Worm (Caenorhabditis elegans) whole organism, young adult: ENCODE results near the gene arrd-10.

Experiments used
- B0019.2 ChIP-seq: fragments of 200-800 bp; sonication (Bioruptor generic); conservative IDR thresholded peaks from 2 replicates; pipeline ENCODE4 v1.3.6; 2022; ENCODE audit warnings: missing genetic modification reagents, missing genetic modification characterization, missing compliant biosample characterization
- D2030.7 ChIP-seq: fragments of 200-800 bp; sonication (Bioruptor generic); IDR thresholded peaks from 2 replicates; pipeline ENCODE4 v1.3.6; 2022; ENCODE audit warnings: missing genetic modification reagents, missing genetic modification characterization, missing compliant biosample characterization
- F10E7.11 ChIP-seq: sonication (generic microtip); optimal IDR thresholded peaks from 2 replicates; lab custom pipeline; 2017; ENCODE audit warnings: mild to moderate bottlenecking, missing genetic modification characterization, moderate library complexity, missing compliant biosample characterization
- F39B2.1 ChIP-seq: fragments of 200-800 bp; sonication (Bioruptor generic); IDR thresholded peaks from 2 replicates; pipeline ENCODE4 v1.3.6; 2022; ENCODE audit warnings: missing genetic modification reagents, missing genetic modification characterization, missing compliant biosample characterization
- F57A8.1 ChIP-seq: fragments of 200-800 bp; sonication (Bioruptor generic); optimal IDR thresholded peaks from 2 replicates; lab custom pipeline; 2018; ENCODE audit warnings: mild to moderate bottlenecking, missing genetic modification characterization, moderate library complexity, missing compliant biosample characterization
- Y95B8A.8 ChIP-seq: fragments of 200-800 bp; sonication (Bioruptor generic); IDR thresholded peaks from 2 replicates; pipeline ENCODE4 v1.3.6; 2022; ENCODE audit warnings: missing genetic modification reagents, missing genetic modification characterization, missing compliant biosample characterization
- akir-1 ChIP-seq: fragments of 200-800 bp; sonication (Bioruptor generic); optimal IDR thresholded peaks from 2 replicates; lab custom pipeline; 2018; ENCODE audit warnings: mild to moderate bottlenecking, missing genetic modification characterization, moderate library complexity, missing compliant biosample characterization
- atf-7 ChIP-seq: sonication (generic microtip); optimal IDR thresholded peaks from 2 replicates; lab custom pipeline; 2017; ENCODE audit warnings: mild to moderate bottlenecking, missing genetic modification characterization, missing compliant biosample characterization
- athp-1 ChIP-seq: sonication (generic microtip); optimal IDR thresholded peaks from 2 replicates; lab custom pipeline; 2017; ENCODE audit warnings: mild to moderate bottlenecking, missing genetic modification characterization, missing compliant biosample characterization
- attf-3 ChIP-seq: fragments of 200-800 bp; sonication (Bioruptor generic); conservative IDR thresholded peaks from 2 replicates; pipeline ENCODE4 v1.3.6; 2022; ENCODE audit warnings: missing genetic modification reagents, missing genetic modification characterization, missing compliant biosample characterization
- ccch-3 ChIP-seq: fragments of 200-800 bp; sonication (Bioruptor generic); optimal IDR thresholded peaks from 2 replicates; lab custom pipeline; 2018; ENCODE audit warnings: mild to moderate bottlenecking, missing genetic modification characterization, missing compliant biosample characterization
- cebp-2 ChIP-seq: fragments of 200-800 bp; sonication (Bioruptor generic); IDR thresholded peaks from 2 replicates; pipeline ENCODE4 v1.3.6; 2022; ENCODE audit warnings: missing genetic modification characterization, missing compliant biosample characterization
- ceh-58 ChIP-seq: fragments of 200-800 bp; sonication (Bioruptor generic); IDR thresholded peaks from 2 replicates; pipeline ENCODE4 v1.3.6; 2022; ENCODE audit warnings: missing genetic modification characterization, missing compliant biosample characterization
- chd-7 ChIP-seq: sonication (generic microtip); optimal IDR thresholded peaks from 2 replicates; lab custom pipeline; 2016; ENCODE audit warnings: mild to moderate bottlenecking, missing genetic modification characterization, moderate library complexity, missing compliant biosample characterization
- dpl-1 ChIP-seq: fragments of 150-350 bp; optimal IDR thresholded peaks from 2 replicates; lab custom pipeline; 2014; ENCODE audit warnings: missing biosample characterization, missing genetic modification reagents, missing genetic modification characterization
- egrh-3 ChIP-seq: fragments of 200-800 bp; sonication (Bioruptor generic); IDR thresholded peaks from 2 replicates; pipeline ENCODE4 v1.3.6; 2022; ENCODE audit warnings: missing genetic modification reagents, missing genetic modification characterization, missing compliant biosample characterization
- fkh-3 ChIP-seq: sonication (generic microtip); optimal IDR thresholded peaks from 2 replicates; lab custom pipeline; 2016; ENCODE audit warnings: mild to moderate bottlenecking, missing genetic modification characterization, missing compliant biosample characterization
- him-1 ChIP-seq: sonication (generic microtip); optimal IDR thresholded peaks from 2 replicates; lab custom pipeline; 2016; ENCODE audit warnings: missing genotype, missing genetic modification reagents, missing genetic modification characterization, missing compliant biosample characterization
- lir-1 ChIP-seq: fragments of 200-800 bp; sonication (Bioruptor generic); conservative IDR thresholded peaks from 2 replicates; pipeline ENCODE4 v1.3.6; 2022; ENCODE audit warnings: missing genetic modification reagents, missing genetic modification characterization, missing compliant biosample characterization
- lsy-27 ChIP-seq: sonication (generic microtip); optimal IDR thresholded peaks from 2 replicates; lab custom pipeline; 2017; ENCODE audit warnings: missing genetic modification characterization, mild to moderate bottlenecking, missing compliant biosample characterization, antibody characterized with exemption, missing genotype, borderline replicate concordance; ENCODE audit not compliant: insufficient read depth
- madf-10 ChIP-seq: sonication (generic microtip); optimal IDR thresholded peaks from 2 replicates; lab custom pipeline; 2016; ENCODE audit warnings: mild to moderate bottlenecking, missing genetic modification characterization, missing compliant biosample characterization
- mxl-1 ChIP-seq: sonication (generic microtip); optimal IDR thresholded peaks from 2 replicates; lab custom pipeline; 2016; ENCODE audit warnings: missing genetic modification characterization, missing compliant biosample characterization
- nfya-1 ChIP-seq: sonication (generic microtip); optimal IDR thresholded peaks from 2 replicates; lab custom pipeline; 2017; ENCODE audit warnings: antibody characterized with exemption, missing compliant biosample characterization, missing genetic modification characterization, borderline replicate concordance; ENCODE audit not compliant: insufficient read depth
- nhr-120 ChIP-seq: fragments of 200-800 bp; sonication (Bioruptor generic); IDR thresholded peaks from 2 replicates; pipeline ENCODE4 v1.3.6; 2022; ENCODE audit warnings: missing genetic modification characterization, missing compliant biosample characterization
- nhr-179 ChIP-seq: sonication (generic microtip); optimal IDR thresholded peaks from 2 replicates; lab custom pipeline; 2016; ENCODE audit warnings: mild to moderate bottlenecking, missing genetic modification characterization, missing compliant biosample characterization
- rpc-1 ChIP-seq, 2 experiments: fragments of 150-350 bp in 1 of 2; sonication (generic microtip) in 1 of 2; optimal IDR thresholded peaks; 2 replicates each; lab custom pipeline; 2014 to 2018; ENCODE audit warnings: missing biosample characterization in 1 of 2, missing genetic modification characterization in 1 of 2, missing genetic modification reagents in 1 of 2, missing genotype in 1 of 2
- snpc-3.4 ChIP-seq: sonication (generic microtip); optimal IDR thresholded peaks from 2 replicates; lab custom pipeline; 2017; ENCODE audit warnings: missing genetic modification characterization, mild to moderate bottlenecking, missing compliant biosample characterization, antibody characterized with exemption, moderate library complexity, missing genotype, missing genetic modification reagents
- snpc-4 ChIP-seq, 5 experiments: fragments of 150-350 bp in 1 of 5; sonication (generic microtip) in 4 of 5; optimal IDR thresholded peaks; 2 replicates each; lab custom pipeline; 2014 to 2018; ENCODE audit warnings: missing genetic modification characterization in 5 of 5, missing biosample characterization in 3 of 5, antibody characterized with exemption in 2 of 5, mild to moderate bottlenecking in 2 of 5, missing compliant biosample characterization in 2 of 5, missing genotype in 2 of 5, moderate library complexity in 2 of 5, missing genetic modification reagents in 1 of 5
- sptf-2 ChIP-seq: fragments of 200-800 bp; sonication (Bioruptor generic); optimal IDR thresholded peaks from 2 replicates; lab custom pipeline; 2018; ENCODE audit warnings: mild to moderate bottlenecking, missing genetic modification characterization, missing compliant biosample characterization
- unc-130 ChIP-seq: sonication (generic microtip); optimal IDR thresholded peaks from 2 replicates; lab custom pipeline; 2016; ENCODE audit warnings: missing genetic modification reagents, missing genetic modification characterization, missing compliant biosample characterization
- unc-62 ChIP-seq: fragments of 150-350 bp; optimal IDR thresholded peaks from 2 replicates; lab custom pipeline; 2014; ENCODE audit warnings: missing biosample characterization, missing genetic modification reagents, missing genetic modification characterization
- xnd-1 ChIP-seq: sonication (generic microtip); optimal IDR thresholded peaks from 2 replicates; lab custom pipeline; 2016; ENCODE audit warnings: missing genotype, missing genetic modification reagents, missing genetic modification characterization, missing compliant biosample characterization
- zfh-2 ChIP-seq: fragments of 200-800 bp; sonication (Bioruptor generic); conservative IDR thresholded peaks from 2 replicates; pipeline ENCODE4 v1.3.6; 2022; ENCODE audit warnings: missing genetic modification reagents, missing genetic modification characterization, missing compliant biosample characterization
- zim-3 ChIP-seq: sonication (generic microtip); optimal IDR thresholded peaks from 2 replicates; lab custom pipeline; 2017; ENCODE audit warnings: mild to moderate bottlenecking, missing genetic modification characterization, moderate library complexity, missing compliant biosample characterization
- ztf-25 ChIP-seq: fragments of 200-800 bp; sonication (Bioruptor generic); IDR thresholded peaks from 2 replicates; pipeline ENCODE4 v1.3.6; 2022; ENCODE audit warnings: missing genetic modification reagents, missing genetic modification characterization, missing compliant biosample characterization

arrd-10 gene

DNA sequence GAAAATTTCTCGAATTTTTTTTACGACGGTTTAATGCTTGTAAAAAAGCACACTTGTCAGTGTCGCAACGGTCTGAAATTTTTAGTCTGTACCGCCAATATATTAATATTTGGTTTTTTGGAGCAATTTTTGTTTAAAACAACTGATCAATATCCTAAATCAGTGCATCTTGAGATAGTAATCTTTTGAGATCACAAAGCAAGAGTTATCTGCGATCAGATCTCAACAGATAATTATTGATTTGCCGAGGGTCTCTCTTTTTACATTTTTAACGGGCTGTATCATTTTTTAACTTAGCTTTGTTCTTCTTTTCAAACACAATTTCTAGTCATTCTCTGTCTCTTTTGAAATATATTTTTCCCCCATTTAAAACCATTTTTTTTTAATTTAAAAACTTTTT is 25.2 kb downstream of the arrd-10 start:
- TF ChIP-seq madf-10 (tag; lab: Kevin White, UChicago) = no peak
- no peak for TF ChIP-seq F39B2.1 (GFP tag; lab: Robert Waterston, UW)
- no peak for TF ChIP-seq D2030.7 (GFP tag; lab: Robert Waterston, UW)

DNA sequence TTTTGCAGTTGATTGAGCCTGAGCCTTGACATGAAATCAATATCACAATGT is 25.5 kb downstream of the arrd-10 start, which contains the start of gene ptr-18:
Gene ptr-18 (plus strand): TSS at position 9 of the 51 bp plus-strand sequence.
- no peak for TF ChIP-seq fkh-3 (tag; lab: Kevin White, UChicago)
- TF ChIP-seq sptf-2 = no peak
- no peak for TF ChIP-seq akir-1 (GFP tag; lab: Kevin White, UChicago)
- TF ChIP-seq mxl-1 = no peak
- TF ChIP-seq athp-1 (tag; lab: Kevin White, UChicago) = no peak
- TF ChIP-seq, all 124 proteins: peak for 0

DNA sequence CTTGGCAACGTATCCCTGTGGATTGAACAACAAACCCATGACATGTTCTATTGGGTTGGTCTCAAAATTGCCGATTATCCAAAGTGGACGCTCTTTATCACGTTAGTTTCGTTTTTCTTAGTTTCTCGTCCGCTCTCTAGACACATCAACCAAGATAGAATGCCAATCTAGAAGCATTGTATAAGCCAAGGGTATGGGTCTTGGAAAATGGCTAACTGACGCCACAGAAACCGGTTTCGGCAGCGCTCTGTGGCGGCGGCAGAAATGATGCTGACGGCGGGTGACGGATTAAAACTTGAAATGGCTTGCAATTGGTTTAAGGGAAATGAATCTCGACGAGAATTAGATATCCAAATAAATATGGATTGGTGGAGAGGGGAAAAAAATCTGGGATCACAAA is 25.7 kb downstream of the arrd-10 start:
- no peak for TF ChIP-seq unc-62 (GFP tag; lab: Kevin White, UChicago)
- TF ChIP-seq unc-130 (GFP tag; lab: Kevin White, UChicago) = no peak

DNA sequence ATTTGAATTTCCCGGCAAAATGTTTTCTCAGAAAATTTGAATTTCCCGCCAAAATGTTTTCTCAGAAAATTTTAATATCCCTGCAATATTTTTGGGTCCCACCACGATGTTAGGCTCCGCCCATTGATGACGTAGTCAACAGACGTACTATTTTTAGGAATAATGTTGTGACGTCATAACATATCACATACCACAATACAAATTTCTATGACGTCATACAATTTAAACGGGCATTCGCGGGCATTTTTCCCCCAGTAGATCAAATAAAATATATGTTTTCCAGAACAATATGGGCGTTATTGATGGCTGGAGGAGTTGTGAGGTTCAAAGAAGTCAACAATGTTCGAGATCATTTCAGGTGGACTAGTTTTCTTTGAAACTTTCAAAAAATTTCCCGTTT is 26.4 kb downstream of the arrd-10 start:
- no peak for TF ChIP-seq ztf-25
- TF ChIP-seq nhr-179 (tag; lab: Kevin White, UChicago) = no peak
- TF ChIP-seq lir-1 (GFP tag; lab: Robert Waterston, UW) = no peak
- TF ChIP-seq rpc-1 (optimal IDR thresholded peaks at IDR 0.05; lab: Kevin White, UChicago) = no peak
- no peak for TF ChIP-seq rpc-1 (tag; optimal IDR thresholded peaks at IDR 0.05; lab: Kevin White, UChicago)
- no peak for TF ChIP-seq him-1
- TF ChIP-seq Y95B8A.8 (GFP tag; lab: Robert Waterston, UW) = no peak
- no peak for TF ChIP-seq xnd-1
- no peak for TF ChIP-seq atf-7
- TF ChIP-seq snpc-3.4 (tag; lab: Kevin White, UChicago) = no peak
- TF ChIP-seq F57A8.1 (GFP tag; lab: Kevin White, UChicago) = no peak
- TF ChIP-seq chd-7 = no peak
- no peak for TF ChIP-seq ccch-3
- no peak for TF ChIP-seq cebp-2 (GFP tag; lab: Robert Waterston, UW)

DNA sequence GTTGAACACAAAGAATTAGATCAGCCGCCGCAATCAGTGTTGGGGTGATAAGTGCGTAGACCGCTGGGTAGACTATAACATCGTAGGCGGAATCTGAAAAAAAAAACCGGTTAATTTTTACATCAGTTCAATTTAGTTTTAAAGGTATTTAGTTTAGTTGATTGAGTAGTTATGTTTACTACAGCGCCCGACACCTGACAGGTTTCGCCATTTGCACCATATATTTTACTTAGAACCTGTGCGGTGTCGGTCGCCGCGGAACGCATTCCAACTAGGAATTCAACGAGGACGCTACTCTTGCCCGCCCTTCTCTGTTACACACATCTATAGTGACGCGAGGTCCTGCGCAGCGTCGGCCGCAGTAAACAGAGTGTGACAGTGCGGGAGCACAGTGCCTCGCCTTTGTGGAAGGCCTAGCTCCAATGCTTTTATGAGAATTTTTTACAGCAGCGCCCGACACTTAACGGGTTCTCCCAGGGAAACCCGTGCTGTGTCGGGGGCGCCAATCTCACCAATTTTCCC is 28.6 kb downstream of the arrd-10 start:
- TF ChIP-seq zfh-2 (GFP tag; lab: Robert Waterston, UW) (peak; percentile 40; the same call in 1 of the 2 replicates), nfya-1 (tag; lab: Kevin White, UChicago) (no peak), ceh-58 (GFP tag; lab: Robert Waterston, UW) (no peak), dpl-1 (GFP tag; lab: Kevin White, UChicago) (no peak), attf-3 (0 out of 2 replicates have a peak, but pooled peaks have one; percentile 16), F10E7.11 (tag; lab: Kevin White, UChicago) (no peak), snpc-4 (GFP tag; optimal IDR thresholded peaks at IDR 0.05; lab: Kevin White, UChicago) (no peak), snpc-4 (tag; optimal IDR thresholded peaks at IDR 0.05; lab: Kevin White, UChicago) (peak in 3 of 4 experiments; percentile 63 to 77 (median 72)), egrh-3 (GFP tag; lab: Robert Waterston, UW) (no peak), zim-3 (no peak), lir-1 (GFP tag; lab: Robert Waterston, UW) (no peak), lsy-27 (tag; lab: Kevin White, UChicago) (no peak), B0019.2 (no peak), nhr-120 (GFP tag; lab: Robert Waterston, UW) (no peak)
